Worm (Caenorhabditis elegans) whole organism, L4 larva: ENCODE measurements around the gene srxa-11.

Experiments used
- T26A8.4 ChIP-seq: fragments of 200-800 bp; sonication (Bioruptor generic); IDR thresholded peaks from 2 replicates; pipeline ENCODE4 v1.3.6; 2022; ENCODE audit warnings: missing genetic modification characterization, missing compliant biosample characterization
- Y48G9A.11 ChIP-seq: fragments of 200-800 bp; sonication (Bioruptor generic); IDR thresholded peaks from 2 replicates; pipeline ENCODE4 v1.3.6; 2022; ENCODE audit warnings: missing genetic modification reagents, missing genetic modification characterization, missing compliant biosample characterization
- aha-1 ChIP-seq: fragments of 150-350 bp; peaks from one replicate; lab custom pipeline; 2014; ENCODE audit warnings: missing biosample characterization, missing genetic modification characterization
- arid-1 ChIP-seq: fragments of 200-800 bp; sonication (Bioruptor generic); conservative IDR thresholded peaks from 2 replicates; pipeline ENCODE4 v1.3.6; 2022; ENCODE audit warnings: missing genetic modification reagents, missing genetic modification characterization, missing compliant biosample characterization
- attf-4 ChIP-seq: sonication (generic microtip); optimal IDR thresholded peaks from 3 replicates; lab custom pipeline; 2017; ENCODE audit warnings: missing biosample characterization, missing genetic modification characterization
- ceh-44 ChIP-seq: fragments of 200-800 bp; sonication (Bioruptor generic); IDR thresholded peaks from 2 replicates; pipeline ENCODE4 v1.3.6; 2022; ENCODE audit warnings: missing genetic modification reagents, missing genetic modification characterization, missing compliant biosample characterization
- ces-1 ChIP-seq: fragments of 150-350 bp; sonication (generic microtip); optimal IDR thresholded peaks from 4 replicates; lab custom pipeline; 2014; ENCODE audit warnings: missing biosample characterization, missing genetic modification reagents, missing genetic modification characterization
- ctbp-1 ChIP-seq: fragments of 200-800 bp; sonication (Bioruptor generic); IDR thresholded peaks from 2 replicates; pipeline ENCODE4 v1.3.6; 2022; ENCODE audit warnings: missing genetic modification reagents, missing genetic modification characterization, missing compliant biosample characterization
- daf-16 ChIP-seq, 3 experiments: sonication (generic microtip); optimal IDR thresholded peaks; 2 replicates each; lab custom pipeline; 2016 to 2017; ENCODE audit warnings: missing genetic modification characterization in 3 of 3, missing genetic modification reagents in 3 of 3, mild to moderate bottlenecking in 2 of 3, missing compliant biosample characterization in 2 of 3, missing biosample characterization in 1 of 3, moderate library complexity in 1 of 3
- dpl-1 ChIP-seq: fragments of 150-350 bp; optimal IDR thresholded peaks from 2 replicates; lab custom pipeline; 2014; ENCODE audit warnings: missing biosample characterization, missing genetic modification reagents, missing genetic modification characterization
- duxl-1 ChIP-seq: sonication (generic microtip); optimal IDR thresholded peaks from 2 replicates; lab custom pipeline; 2016; ENCODE audit warnings: mild to moderate bottlenecking, missing genetic modification characterization, moderate library complexity, missing compliant biosample characterization; ENCODE audit not compliant: poor library complexity
- dve-1 ChIP-seq: sonication (generic microtip); optimal IDR thresholded peaks from 2 replicates; lab custom pipeline; 2017; ENCODE audit warnings: antibody characterized with exemption, mild to moderate bottlenecking, missing genetic modification characterization, missing compliant biosample characterization; ENCODE audit not compliant: insufficient read depth
- fkh-10 ChIP-seq: fragments of 150-350 bp; optimal IDR thresholded peaks from 2 replicates; lab custom pipeline; 2014; ENCODE audit warnings: missing biosample characterization, missing genetic modification reagents, missing genetic modification characterization
- hif-1 ChIP-seq, 2 experiments: sonication (generic microtip); optimal IDR thresholded peaks; 2 replicates each; lab custom pipeline; 2016 to 2017; ENCODE audit warnings: missing compliant biosample characterization in 2 of 2, missing genetic modification characterization in 2 of 2, missing genetic modification reagents in 2 of 2, missing genotype in 2 of 2, mild to moderate bottlenecking in 1 of 2
- hlh-11 ChIP-seq: fragments of 200-800 bp; sonication (Bioruptor generic); optimal IDR thresholded peaks from 2 replicates; lab custom pipeline; 2018; ENCODE audit warnings: mild to moderate bottlenecking, missing genetic modification characterization, missing compliant biosample characterization
- hmg-1.1 ChIP-seq: fragments of 200-800 bp; sonication (Bioruptor generic); IDR thresholded peaks from 2 replicates; pipeline ENCODE4 v1.3.6; 2022; ENCODE audit warnings: missing genetic modification reagents, missing genetic modification characterization, missing compliant biosample characterization
- lim-7 ChIP-seq: fragments of 200-800 bp; sonication (Bioruptor generic); IDR thresholded peaks from 2 replicates; pipeline ENCODE4 v1.3.6; 2022; ENCODE audit warnings: missing genetic modification characterization, missing compliant biosample characterization
- lin-13 ChIP-seq: fragments of 150-350 bp; optimal IDR thresholded peaks from 2 replicates; lab custom pipeline; 2014; ENCODE audit warnings: missing biosample characterization, missing genetic modification reagents, missing genetic modification characterization
- lin-38 ChIP-seq: fragments of 200-800 bp; sonication (Bioruptor generic); IDR thresholded peaks from 2 replicates; pipeline ENCODE4 v1.3.6; 2022; ENCODE audit warnings: missing genetic modification reagents, missing genetic modification characterization, missing compliant biosample characterization
- madf-9 ChIP-seq: fragments of 200-800 bp; sonication (Bioruptor generic); conservative IDR thresholded peaks from 2 replicates; pipeline ENCODE4 v1.3.6; 2022; ENCODE audit warnings: missing genetic modification reagents, missing genetic modification characterization, missing compliant biosample characterization
- mdl-1 ChIP-seq, 2 experiments: fragments of 150-350 bp in 1 of 2; sonication (generic microtip) in 1 of 2; optimal IDR thresholded peaks; 2 replicates each; lab custom pipeline; 2014 to 2017; ENCODE audit warnings: missing biosample characterization in 2 of 2, missing genetic modification characterization in 2 of 2
- mes-2 ChIP-seq: sonication (generic microtip); optimal IDR thresholded peaks from 2 replicates; lab custom pipeline; 2016; ENCODE audit warnings: missing genotype, mild to moderate bottlenecking, missing genetic modification characterization, missing compliant biosample characterization; ENCODE audit not compliant: poor library complexity, severe bottlenecking
- nhr-102 ChIP-seq: sonication (generic microtip); optimal IDR thresholded peaks from 2 replicates; lab custom pipeline; 2016; ENCODE audit warnings: mild to moderate bottlenecking, missing genetic modification characterization, moderate library complexity, missing compliant biosample characterization
- nhr-11 ChIP-seq: fragments of 150-350 bp; optimal IDR thresholded peaks from 2 replicates; lab custom pipeline; 2014; ENCODE audit warnings: missing biosample characterization, missing genetic modification characterization
- nhr-25 ChIP-seq: sonication (generic microtip); optimal IDR thresholded peaks from 2 replicates; lab custom pipeline; 2017; ENCODE audit warnings: missing genetic modification characterization, mild to moderate bottlenecking, missing compliant biosample characterization, antibody characterized with exemption, moderate library complexity, borderline replicate concordance; ENCODE audit not compliant: insufficient read depth
- nhr-28 ChIP-seq: fragments of 150-350 bp; optimal IDR thresholded peaks from 2 replicates; lab custom pipeline; 2014; ENCODE audit warnings: missing biosample characterization, missing genetic modification characterization
- nhr-6 ChIP-seq: fragments of 150-350 bp; optimal IDR thresholded peaks from 2 replicates; lab custom pipeline; 2014; ENCODE audit warnings: missing biosample characterization, missing genetic modification characterization
- pha-4 ChIP-seq, 2 experiments: fragments of 150-350 bp in 1 of 2; fragments of 200-800 bp in 1 of 2; sonication (Bioruptor generic) in 1 of 2; IDR thresholded peaks in 1 of 2; optimal IDR thresholded peaks in 1 of 2; 2 replicates each; pipeline versions ENCODE4 v1.3.6 to Lab custom; 2014 to 2022; ENCODE audit warnings: missing genetic modification characterization in 2 of 2, missing genetic modification reagents in 2 of 2, missing biosample characterization in 1 of 2, missing compliant biosample characterization in 1 of 2
- rbr-2 ChIP-seq: sonication (generic microtip); optimal IDR thresholded peaks from 2 replicates; lab custom pipeline; 2016; ENCODE audit warnings: missing genotype, missing genetic modification characterization, missing compliant biosample characterization
- saeg-2 ChIP-seq: fragments of 200-800 bp; sonication (Bioruptor generic); IDR thresholded peaks from 2 replicates; pipeline ENCODE4 v1.3.6; 2022; ENCODE audit warnings: missing genetic modification reagents, missing genetic modification characterization, missing compliant biosample characterization
- sdz-12 ChIP-seq: fragments of 200-800 bp; sonication (Bioruptor generic); optimal IDR thresholded peaks from 2 replicates; lab custom pipeline; 2018; ENCODE audit warnings: mild to moderate bottlenecking, missing genetic modification characterization, missing compliant biosample characterization
- snpc-1.2 ChIP-seq: fragments of 200-800 bp; sonication (Bioruptor generic); IDR thresholded peaks from 2 replicates; pipeline ENCODE4 v1.3.6; 2022; ENCODE audit warnings: missing genetic modification reagents, missing genetic modification characterization, missing compliant biosample characterization
- spr-1 ChIP-seq: sonication (generic microtip); optimal IDR thresholded peaks from 2 replicates; lab custom pipeline; 2016; ENCODE audit warnings: mild to moderate bottlenecking, missing genetic modification characterization, missing compliant biosample characterization
- unc-130 ChIP-seq: sonication (generic microtip); optimal IDR thresholded peaks from 2 replicates; lab custom pipeline; 2016; ENCODE audit warnings: missing genetic modification reagents, missing genetic modification characterization, missing compliant biosample characterization
- ztf-7 ChIP-seq: fragments of 150-350 bp; optimal IDR thresholded peaks from 2 replicates; lab custom pipeline; 2014; ENCODE audit warnings: missing biosample characterization, missing genetic modification characterization

The srxa-11 gene

ce11 chrV:13961927-13962419, 38.0 kb downstream of the srxa-11 start, which contains the start of the genes algn-13 and R10D12.13:
TSS of gene algn-13 (minus strand) at chrV:13961977.
TSS of gene R10D12.13 (plus strand) at chrV:13962417.
- TF ChIP-seq hif-1 (tag; optimal IDR thresholded peaks at IDR 0.05; lab: Kevin White, UChicago) = peak in 1 of 2 experiments; percentile 10
- TF ChIP-seq lin-13 (GFP tag; lab: Kevin White, UChicago) = peak; percentile 7
- peak; percentile 82 for TF ChIP-seq lin-38 (GFP tag; lab: Robert Waterston, UW)
- peak; percentile 61 for TF ChIP-seq dve-1 (tag; lab: Kevin White, UChicago)
- peak; percentile 61; the same call in 1 of the 2 replicates for TF ChIP-seq snpc-1.2 (GFP tag; lab: Robert Waterston, UW)
- peak; percentile 93 for TF ChIP-seq mes-2
- no peak for TF ChIP-seq mdl-1 (tag; optimal IDR thresholded peaks at IDR 0.05; lab: Kevin White, UChicago)
- TF ChIP-seq hlh-11 = peak; percentile 55
- peak; percentile 63 for TF ChIP-seq hmg-1.1 (GFP tag; lab: Robert Waterston, UW)
- TF ChIP-seq arid-1 (GFP tag; lab: Robert Waterston, UW) = peak; percentile 56; the same call in 1 of the 2 replicates
- peak; percentile 73; the same call in 1 of the 2 replicates for TF ChIP-seq pha-4 (GFP tag; IDR thresholded peaks at IDR 0.05; lab: Robert Waterston, UW)
- TF ChIP-seq pha-4 (tag; optimal IDR thresholded peaks at IDR 0.05; lab: Kevin White, UChicago) = no peak
- peak; percentile 1 for TF ChIP-seq nhr-11 (tag; lab: Kevin White, UChicago)
- TF ChIP-seq spr-1 (tag; lab: Kevin White, UChicago) = peak; percentile 41
- TF ChIP-seq nhr-6 = peak; percentile 35
- no peak for TF ChIP-seq fkh-10 (GFP tag; lab: Kevin White, UChicago)
- TF ChIP-seq lim-7 = no peak
- TF ChIP-seq nhr-25 (tag; lab: Kevin White, UChicago) = no peak
- peak; percentile 81 for TF ChIP-seq aha-1 (tag; lab: Kevin White, UChicago)
- 0 out of 2 replicates have a peak, but pooled peaks have one; percentile 32 for TF ChIP-seq Y48G9A.11
- TF ChIP-seq dpl-1 (GFP tag; lab: Kevin White, UChicago) = peak; percentile 70
- TF ChIP-seq unc-130 (GFP tag; lab: Kevin White, UChicago) = peak; percentile 72
- no peak for TF ChIP-seq attf-4 (tag; lab: Kevin White, UChicago)
- TF ChIP-seq duxl-1 = peak; percentile 54
- TF ChIP-seq ztf-7 (tag; lab: Kevin White, UChicago) = no peak
- TF ChIP-seq ces-1 (GFP tag; lab: Kevin White, UChicago) = peak; percentile 5
- peak; percentile 32 for TF ChIP-seq rbr-2 (tag; lab: Kevin White, UChicago)
- TF ChIP-seq madf-9 (GFP tag; lab: Robert Waterston, UW) = no peak
- TF ChIP-seq ctbp-1 (GFP tag; lab: Robert Waterston, UW) = peak; percentile 43; the same call in 1 of the 2 replicates
- TF ChIP-seq T26A8.4 = peak; percentile 58; the same call in 1 of the 2 replicates
- no peak for TF ChIP-seq sdz-12 (GFP tag; lab: Kevin White, UChicago)
- TF ChIP-seq nhr-28 (tag; lab: Kevin White, UChicago) = peak; percentile 19
- peak; percentile 19 for TF ChIP-seq nhr-102 (tag; lab: Kevin White, UChicago)
- TF ChIP-seq daf-16 (GFP tag; optimal IDR thresholded peaks at IDR 0.05; lab: Kevin White, UChicago) = no peak
- peak; percentile 27 for TF ChIP-seq daf-16 (tag; optimal IDR thresholded peaks at IDR 0.05; lab: Kevin White, UChicago)

ce11 chrV:13963279-13963976, 39.5 kb downstream of the srxa-11 start, which contains the start of gene sao-1:
TSS of gene sao-1 (plus strand) at chrV:13963926.
- TF ChIP-seq saeg-2 (GFP tag; lab: Robert Waterston, UW) (no peak), nhr-25 (tag; lab: Kevin White, UChicago) (peak; percentile 29), nhr-28 (tag; lab: Kevin White, UChicago) (peak; percentile 5), ceh-44 (GFP tag; lab: Robert Waterston, UW) (no peak)
